Worm (Caenorhabditis elegans) whole organism, L2 larva: ENCODE data around the gene T01E8.1.

ENCODE experiments used
- C34F6.9 ChIP-seq: fragments of 150-350 bp; optimal IDR thresholded peaks from 2 replicates; lab custom pipeline; 2014; ENCODE audit warnings: missing biosample characterization, missing genetic modification characterization
- F13H6.1 ChIP-seq: sonication (generic microtip); optimal IDR thresholded peaks from 2 replicates; lab custom pipeline; 2016; ENCODE audit warnings: missing genetic modification characterization, missing compliant biosample characterization
- R02D3.7 ChIP-seq: fragments of 150-350 bp; optimal IDR thresholded peaks from 2 replicates; lab custom pipeline; 2014; ENCODE audit warnings: missing biosample characterization, missing genetic modification characterization
- Y55F3AM.14 ChIP-seq: fragments of 200-800 bp; sonication (Bioruptor generic); optimal IDR thresholded peaks from 2 replicates; lab custom pipeline; 2018; ENCODE audit warnings: mild to moderate bottlenecking, missing genetic modification characterization, missing compliant biosample characterization
- ZK546.5 ChIP-seq: sonication (generic microtip); optimal IDR thresholded peaks from 2 replicates; lab custom pipeline; 2017; ENCODE audit warnings: missing biosample characterization, missing genetic modification characterization
- alr-1 ChIP-seq: fragments of 150-350 bp; optimal IDR thresholded peaks from 2 replicates; lab custom pipeline; 2014; ENCODE audit warnings: missing biosample characterization, missing genetic modification characterization
- aly-2 ChIP-seq: fragments of 150-350 bp; optimal IDR thresholded peaks from 2 replicates; lab custom pipeline; 2014; ENCODE audit warnings: missing biosample characterization, missing genetic modification characterization
- ama-1 ChIP-seq: fragments of 150-350 bp; optimal IDR thresholded peaks from 2 replicates; lab custom pipeline; 2018; ENCODE audit warnings: inconsistent platforms
- blmp-1 ChIP-seq: sonication (generic microtip); optimal IDR thresholded peaks from 2 replicates; lab custom pipeline; 2017; ENCODE audit warnings: missing genetic modification characterization, mild to moderate bottlenecking, missing compliant biosample characterization, antibody characterized with exemption, moderate library complexity; ENCODE audit not compliant: insufficient read depth
- ceh-16 ChIP-seq: fragments of 150-350 bp; optimal IDR thresholded peaks from 2 replicates; lab custom pipeline; 2014; ENCODE audit warnings: missing biosample characterization, missing genetic modification characterization
- ceh-82 ChIP-seq: fragments of 150-350 bp; optimal IDR thresholded peaks from 2 replicates; lab custom pipeline; 2014; ENCODE audit warnings: missing biosample characterization, missing genetic modification characterization
- crh-2 ChIP-seq: sonication (generic microtip); optimal IDR thresholded peaks from 2 replicates; lab custom pipeline; 2017; ENCODE audit warnings: missing biosample characterization, missing genetic modification characterization
- dmd-4 ChIP-seq: sonication (generic microtip); optimal IDR thresholded peaks from 2 replicates; lab custom pipeline; 2017; ENCODE audit warnings: missing biosample characterization, missing genetic modification characterization
- elt-1 ChIP-seq: fragments of 150-350 bp; optimal IDR thresholded peaks from 2 replicates; lab custom pipeline; 2014; ENCODE audit warnings: missing biosample characterization, missing genetic modification characterization
- elt-3 ChIP-seq: sonication (generic microtip); optimal IDR thresholded peaks from 2 replicates; lab custom pipeline; 2017; ENCODE audit warnings: missing biosample characterization, missing genetic modification characterization
- fos-1 ChIP-seq: fragments of 150-350 bp; optimal IDR thresholded peaks from 2 replicates; lab custom pipeline; 2014; ENCODE audit warnings: missing biosample characterization, missing genetic modification characterization
- gmeb-1 ChIP-seq: fragments of 150-350 bp; optimal IDR thresholded peaks from 2 replicates; lab custom pipeline; 2014; ENCODE audit warnings: missing biosample characterization, missing genetic modification characterization
- lin-11 ChIP-seq: fragments of 150-350 bp; sonication (generic microtip); optimal IDR thresholded peaks from 2 replicates; lab custom pipeline; 2014; ENCODE audit warnings: missing biosample characterization, missing genetic modification characterization, inconsistent platforms, mixed read lengths
- lin-13 ChIP-seq: fragments of 150-350 bp; optimal IDR thresholded peaks from 2 replicates; lab custom pipeline; 2014; ENCODE audit warnings: missing biosample characterization, missing genetic modification reagents, missing genetic modification characterization
- mab-5 ChIP-seq: fragments of 150-350 bp; optimal IDR thresholded peaks from 2 replicates; lab custom pipeline; 2014; ENCODE audit warnings: missing biosample characterization, missing genetic modification characterization
- mbf-1 ChIP-seq: sonication (generic microtip); optimal IDR thresholded peaks from 2 replicates; lab custom pipeline; 2017; ENCODE audit warnings: missing biosample characterization, missing genetic modification characterization
- mdl-1 ChIP-seq, 2 experiments: fragments of 150-350 bp in 1 of 2; sonication (generic microtip) in 1 of 2; optimal IDR thresholded peaks; 2 replicates each; lab custom pipeline; 2017; ENCODE audit warnings: missing biosample characterization in 2 of 2, missing genetic modification characterization in 2 of 2
- nhr-10 ChIP-seq: sonication (generic microtip); optimal IDR thresholded peaks from 2 replicates; lab custom pipeline; 2017; ENCODE audit warnings: missing biosample characterization, missing genetic modification characterization
- nhr-11 ChIP-seq: fragments of 150-350 bp; optimal IDR thresholded peaks from 2 replicates; lab custom pipeline; 2014; ENCODE audit warnings: missing biosample characterization, missing genetic modification characterization
- nhr-12 ChIP-seq: fragments of 150-350 bp; optimal IDR thresholded peaks from 2 replicates; lab custom pipeline; 2014; ENCODE audit warnings: missing biosample characterization, missing genetic modification characterization
- nhr-129 ChIP-seq: fragments of 150-350 bp; optimal IDR thresholded peaks from 2 replicates; lab custom pipeline; 2014; ENCODE audit warnings: missing biosample characterization, missing genetic modification characterization
- nhr-21 ChIP-seq: fragments of 150-350 bp; optimal IDR thresholded peaks from 2 replicates; lab custom pipeline; 2014; ENCODE audit warnings: missing biosample characterization, missing genetic modification characterization
- nhr-23 ChIP-seq: fragments of 150-350 bp; optimal IDR thresholded peaks from 2 replicates; lab custom pipeline; 2014; ENCODE audit warnings: missing biosample characterization, missing genetic modification reagents, missing genetic modification characterization
- nhr-237 ChIP-seq: fragments of 150-350 bp; optimal IDR thresholded peaks from 2 replicates; lab custom pipeline; 2014; ENCODE audit warnings: missing biosample characterization, missing genetic modification characterization
- nhr-25 ChIP-seq: fragments of 150-350 bp; sonication (generic microtip); optimal IDR thresholded peaks from 3 replicates; lab custom pipeline; 2014; ENCODE audit warnings: missing biosample characterization, missing genetic modification characterization
- nhr-6 ChIP-seq: fragments of 150-350 bp; optimal IDR thresholded peaks from 2 replicates; lab custom pipeline; 2014; ENCODE audit warnings: missing biosample characterization, missing genetic modification characterization
- nhr-77 ChIP-seq: fragments of 150-350 bp; optimal IDR thresholded peaks from 2 replicates; lab custom pipeline; 2014; ENCODE audit warnings: missing biosample characterization, missing genetic modification characterization
- peb-1 ChIP-seq: fragments of 150-350 bp; optimal IDR thresholded peaks from 2 replicates; lab custom pipeline; 2014; ENCODE audit warnings: missing biosample characterization, missing genetic modification characterization
- sem-4 ChIP-seq: fragments of 150-350 bp; optimal IDR thresholded peaks from 2 replicates; lab custom pipeline; 2014; ENCODE audit warnings: missing biosample characterization, missing genetic modification reagents, missing genetic modification characterization
- skn-1 ChIP-seq: sonication (generic microtip); optimal IDR thresholded peaks from 2 replicates; lab custom pipeline; 2017; ENCODE audit warnings: missing biosample characterization, missing genetic modification characterization
- sma-3 ChIP-seq: sonication (generic microtip); optimal IDR thresholded peaks from 2 replicates; lab custom pipeline; 2016; ENCODE audit warnings: missing genetic modification reagents, missing genetic modification characterization, missing compliant biosample characterization
- sma-9 ChIP-seq, 2 experiments: fragments of 150-350 bp in 1 of 2; sonication (generic microtip) in 1 of 2; optimal IDR thresholded peaks; 2 replicates each; lab custom pipeline; 2014 to 2016; ENCODE audit warnings: missing genetic modification characterization in 2 of 2, mild to moderate bottlenecking in 1 of 2, missing biosample characterization in 1 of 2, missing compliant biosample characterization in 1 of 2, missing genetic modification reagents in 1 of 2, moderate library complexity in 1 of 2
- snpc-4 ChIP-seq: fragments of 150-350 bp; optimal IDR thresholded peaks from 2 replicates; lab custom pipeline; 2014; ENCODE audit warnings: missing biosample characterization, missing genetic modification characterization
- unc-39 ChIP-seq: fragments of 150-350 bp; optimal IDR thresholded peaks from 2 replicates; lab custom pipeline; 2014; ENCODE audit warnings: missing biosample characterization, missing genetic modification characterization
- unc-55 ChIP-seq: fragments of 150-350 bp; sonication (generic microtip); optimal IDR thresholded peaks from 3 replicates; lab custom pipeline; 2014; ENCODE audit warnings: missing biosample characterization, missing genetic modification reagents, missing genetic modification characterization
- unc-62 ChIP-seq: fragments of 150-350 bp; optimal IDR thresholded peaks from 2 replicates; lab custom pipeline; 2014; ENCODE audit warnings: missing biosample characterization, missing genetic modification reagents, missing genetic modification characterization
- ztf-1 ChIP-seq: fragments of 200-800 bp; sonication (Bioruptor generic); conservative IDR thresholded peaks from 2 replicates; pipeline ENCODE4 v1.3.6; 2022; ENCODE audit warnings: missing genetic modification characterization, missing compliant biosample characterization
- ztf-11 ChIP-seq: sonication (generic microtip); optimal IDR thresholded peaks from 2 replicates; lab custom pipeline; 2017; ENCODE audit warnings: missing biosample characterization, missing genetic modification characterization
- ztf-4 ChIP-seq: fragments of 150-350 bp; optimal IDR thresholded peaks from 2 replicates; lab custom pipeline; 2014; ENCODE audit warnings: missing biosample characterization, missing genetic modification characterization

Gene T01E8.1

DNA sequence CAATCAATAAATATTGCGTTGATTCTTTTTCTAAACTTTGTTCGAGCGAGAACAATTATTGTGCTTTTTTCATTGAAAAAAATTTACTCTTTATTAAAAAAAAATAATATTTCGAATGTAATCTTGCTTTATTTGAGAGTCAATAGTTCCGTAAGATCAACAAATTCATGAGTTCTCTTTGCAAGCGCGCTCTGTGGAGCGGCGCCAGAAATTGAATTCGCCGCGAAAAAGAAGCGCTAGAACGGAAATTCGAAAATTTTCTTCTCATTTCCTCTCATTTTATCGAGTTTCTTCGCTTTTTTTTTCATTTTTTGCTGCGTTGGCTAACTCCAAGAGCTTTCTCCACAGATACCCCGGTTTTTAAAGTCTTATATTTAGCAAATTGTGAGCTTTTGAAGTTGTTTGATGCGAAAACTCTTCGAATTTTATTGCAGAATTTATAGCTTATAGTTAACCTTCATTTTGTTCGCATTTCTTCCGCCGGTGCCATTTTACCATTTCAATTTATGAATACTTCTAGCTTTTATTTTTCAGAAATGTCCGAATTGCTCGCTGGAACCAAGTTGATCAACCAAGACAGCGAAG is 9.3 kb upstream of the T01E8.1 start, which contains the start of gene R05H5.3 (continued):
- no peak for TF ChIP-seq elt-3 (tag; lab: Kevin White, UChicago)
- TF ChIP-seq unc-39 (tag; lab: Kevin White, UChicago) = no peak
- no peak for TF ChIP-seq Y55F3AM.14 (GFP tag; lab: Kevin White, UChicago)
- TF ChIP-seq nhr-6 (tag; lab: Kevin White, UChicago) = no peak
- TF ChIP-seq nhr-11 (tag; lab: Kevin White, UChicago) = no peak

ce11 chrII:10198486-10198885 is 8.0 kb upstream of the T01E8.1 start:
- TF ChIP-seq unc-62 (GFP tag; lab: Kevin White, UChicago) (no peak), unc-55 (GFP tag; lab: Kevin White, UChicago) (no peak), ztf-1 (no peak), unc-39 (tag; lab: Kevin White, UChicago) (no peak), nhr-77 (tag; lab: Kevin White, UChicago) (no peak), elt-1 (tag; lab: Kevin White, UChicago) (no peak), alr-1 (tag; lab: Kevin White, UChicago) (no peak), ceh-16 (no peak), mdl-1 (tag; optimal IDR thresholded peaks at IDR 0.05; lab: Kevin White, UChicago) (no peak)
- TF ChIP-seq, all 48 proteins: peak for 0

- no peak for TF ChIP-seq ceh-82 (tag; lab: Kevin White, UChicago)
- TF ChIP-seq nhr-237 (tag; lab: Kevin White, UChicago) = no peak
- no peak for TF ChIP-seq nhr-21 (tag; lab: Kevin White, UChicago)
- TF ChIP-seq aly-2 (tag; lab: Kevin White, UChicago) = no peak
- no peak for TF ChIP-seq mab-5 (tag; lab: Kevin White, UChicago)
- TF ChIP-seq nhr-25 (tag; lab: Kevin White, UChicago) = no peak
- no peak for TF ChIP-seq unc-55 (GFP tag; lab: Kevin White, UChicago)
- no peak for TF ChIP-seq unc-39 (tag; lab: Kevin White, UChicago)
- no peak for TF ChIP-seq sma-3 (GFP tag; lab: Kevin White, UChicago)
- no peak for TF ChIP-seq elt-1 (tag; lab: Kevin White, UChicago)
- no peak for TF ChIP-seq ztf-1
These were observed 6.6 kb upstream of the T01E8.1 start, which contains the start of gene R05H5.4 for ce11 chrII:10199906-10200305. Gene R05H5.4, minus strand, starts transcription at chrII:10200006.

- TF ChIP-seq elt-1 (tag; lab: Kevin White, UChicago) (no peak), ztf-11 (tag; lab: Kevin White, UChicago) (no peak), skn-1 (tag; lab: Kevin White, UChicago) (no peak), nhr-129 (tag; lab: Kevin White, UChicago) (no peak), alr-1 (tag; lab: Kevin White, UChicago) (no peak), unc-55 (GFP tag; lab: Kevin White, UChicago) (peak; percentile 64), nhr-11 (tag; lab: Kevin White, UChicago) (no peak), nhr-237 (tag; lab: Kevin White, UChicago) (no peak), ceh-16 (no peak), snpc-4 (tag; lab: Kevin White, UChicago) (no peak), ama-1 (lab: Kevin White, UChicago) (no peak), lin-11 (no peak), lin-13 (GFP tag; lab: Kevin White, UChicago) (peak; percentile 31), fos-1 (tag; lab: Kevin White, UChicago) (peak; percentile 16), sem-4 (tag; lab: Kevin White, UChicago) (no peak), unc-62 (GFP tag; lab: Kevin White, UChicago) (no peak), gmeb-1 (tag; lab: Kevin White, UChicago) (peak; percentile 66), elt-3 (tag; lab: Kevin White, UChicago) (no peak), crh-2 (tag; lab: Kevin White, UChicago) (peak; percentile 56), nhr-21 (tag; lab: Kevin White, UChicago) (peak; percentile 27), ZK546.5 (tag; lab: Kevin White, UChicago) (no peak), mab-5 (tag; lab: Kevin White, UChicago) (no peak), nhr-6 (tag; lab: Kevin White, UChicago) (no peak), nhr-10 (tag; lab: Kevin White, UChicago) (no peak), C34F6.9 (peak; percentile 67), ztf-4 (tag; lab: Kevin White, UChicago) (peak; percentile 14), nhr-25 (tag; lab: Kevin White, UChicago) (peak; percentile 23), R02D3.7 (peak; percentile 79), nhr-23 (tag; lab: Kevin White, UChicago) (no peak), F13H6.1 (peak; percentile 33), dmd-4 (tag; lab: Kevin White, UChicago) (no peak), unc-39 (tag; lab: Kevin White, UChicago) (no peak), ztf-1 (no peak), sma-9 (GFP tag; optimal IDR thresholded peaks at IDR 0.05; lab: Kevin White, UChicago) (peak; percentile 72), sma-9 (tag; optimal IDR thresholded peaks at IDR 0.05; lab: Kevin White, UChicago) (no peak), nhr-77 (tag; lab: Kevin White, UChicago) (no peak), blmp-1 (tag; lab: Kevin White, UChicago) (no peak), sma-3 (GFP tag; lab: Kevin White, UChicago) (peak; percentile 70), mbf-1 (tag; lab: Kevin White, UChicago) (no peak), aly-2 (tag; lab: Kevin White, UChicago) (no peak), nhr-12 (no peak), peb-1 (tag; lab: Kevin White, UChicago) (no peak)
These were observed 5.8 kb upstream of the T01E8.1 start, which contains the start of gene arv-1 for ce11 chrII:10200759-10201158. Gene arv-1, minus strand, starts transcription at chrII:10200823.
